Worm (Caenorhabditis elegans): Measurements from ENCODE around the gene mbk-1.

The mbk-1 gene

ce11 chrX:14790320-14791048 is 33.9 kb downstream of the mbk-1 start, which contains the start of gene tatn-1:
tatn-1 (plus strand) TSS chrX:14791008.
- peak; percentile 24 for TF ChIP-seq elt-2 (tag; optimal IDR thresholded peaks at IDR 0.05)
- peak; percentile 14 for TF ChIP-seq sdc-2 (tag; optimal IDR thresholded peaks at IDR 0.05)
- TF ChIP-seq pat-9 (tag; optimal IDR thresholded peaks at IDR 0.05) = no peak
- no peak for TF ChIP-seq sox-4 (tag; optimal IDR thresholded peaks at IDR 0.05)
- TF ChIP-seq ceh-30 (tag; optimal IDR thresholded peaks at IDR 0.05) = no peak
- no peak for TF ChIP-seq ceh-2 (tag; optimal IDR thresholded peaks at IDR 0.05)
- no peak for TF ChIP-seq lin-11 (tag; optimal IDR thresholded peaks at IDR 0.05)
- TF ChIP-seq nhr-11 (tag; optimal IDR thresholded peaks at IDR 0.05) = no peak
- TF ChIP-seq ref-2 (tag; optimal IDR thresholded peaks at IDR 0.05) = peak; percentile 64
- peak; percentile 56 for TF ChIP-seq unc-55 (GFP tag; optimal IDR thresholded peaks at IDR 0.05)
- TF ChIP-seq pqm-1 (tag; optimal IDR thresholded peaks at IDR 0.05) = peak; percentile 13
- TF ChIP-seq rnt-1 (tag; optimal IDR thresholded peaks at IDR 0.05) = peak; percentile 75
- peak; percentile 19 for TF ChIP-seq ceh-18 (tag; optimal IDR thresholded peaks at IDR 0.05)
- TF ChIP-seq nfya-1 (tag; optimal IDR thresholded peaks at IDR 0.05) = peak; percentile 16
- TF ChIP-seq ceh-19 (GFP tag; optimal IDR thresholded peaks at IDR 0.05) = no peak
- TF ChIP-seq dve-1 (tag; optimal IDR thresholded peaks at IDR 0.05) = peak; percentile 26
- TF ChIP-seq tbx-2 (tag; optimal IDR thresholded peaks at IDR 0.05) = peak; percentile 20
- TF ChIP-seq pha-4 (tag; optimal IDR thresholded peaks at IDR 0.05) = no peak
- no peak for TF ChIP-seq sox-2 (GFP tag; IDR thresholded peaks at IDR 0.05)
- no peak for TF ChIP-seq pag-3 (tag; optimal IDR thresholded peaks at IDR 0.05; ENCODE audit: borderline replicate concordance)
- no peak for TF ChIP-seq pros-1 (tag; optimal IDR thresholded peaks at IDR 0.05)
- peak; percentile 29 for TF ChIP-seq hlh-30 (tag; optimal IDR thresholded peaks at IDR 0.05; ENCODE audit: insufficient read depth)
- no peak for TF ChIP-seq madf-2 (tag; optimal IDR thresholded peaks at IDR 0.05)
- no peak for TF ChIP-seq lim-6 (tag; optimal IDR thresholded peaks at IDR 0.05)
- TF ChIP-seq syd-9 (tag; optimal IDR thresholded peaks at IDR 0.05) = no peak
- TF ChIP-seq elt-4 (tag; optimal IDR thresholded peaks at IDR 0.05) = no peak
- peak; percentile 38 for TF ChIP-seq F13H6.1 (tag; optimal IDR thresholded peaks at IDR 0.05)
- TF ChIP-seq tbx-7 (tag; optimal IDR thresholded peaks at IDR 0.05) = no peak
- no peak for TF ChIP-seq pha-2 (tag; optimal IDR thresholded peaks at IDR 0.05)
- TF ChIP-seq ama-1 (optimal IDR thresholded peaks at IDR 0.05) = no peak
- no peak for TF ChIP-seq odd-2 (tag; optimal IDR thresholded peaks at IDR 0.05)
- TF ChIP-seq Y22D7AL.16 (tag; optimal IDR thresholded peaks at IDR 0.05) = no peak

ce11 chrX:14787557-14787932 is 36.8 kb downstream of the mbk-1 start:
- no peak for TF ChIP-seq odd-2 (tag; optimal IDR thresholded peaks at IDR 0.05)
- TF ChIP-seq Y22D7AL.16 (tag; optimal IDR thresholded peaks at IDR 0.05) = no peak
- no peak for TF ChIP-seq ceh-45 (GFP tag; IDR thresholded peaks at IDR 0.05)
- no peak for TF ChIP-seq zip-5 (tag; optimal IDR thresholded peaks at IDR 0.05)
- no peak for TF ChIP-seq pag-3 (tag; optimal IDR thresholded peaks at IDR 0.05; ENCODE audit: borderline replicate concordance)
- no peak for TF ChIP-seq ama-1 (optimal IDR thresholded peaks at IDR 0.05)

- TF ChIP-seq fkh-6 (tag; optimal IDR thresholded peaks at IDR 0.05) (no peak), nhr-232 (tag; optimal IDR thresholded peaks at IDR 0.05) (no peak), syd-9 (tag; optimal IDR thresholded peaks at IDR 0.05) (no peak), F13H6.1 (tag; optimal IDR thresholded peaks at IDR 0.05) (no peak), hlh-15 (tag; optimal IDR thresholded peaks at IDR 0.05) (no peak)
These were observed 37.4 kb downstream of the mbk-1 start for ce11 chrX:14786821-14787556.
